Worm (Caenorhabditis elegans) whole organism, midembryonic: Measurements from ENCODE around the gene F35F10.14.
A peak's percentile ranks its signal among the peaks of the same experiment; 100 is the strongest.

Source experiments
- T22C8.4 ChIP-seq: fragments of 200-800 bp; sonication (Bioruptor generic); IDR thresholded peaks from 2 replicates; pipeline ENCODE4 v1.3.6; 2022; ENCODE audit warnings: missing genetic modification characterization, missing compliant biosample characterization
- cog-1 ChIP-seq: sonication (generic microtip); optimal IDR thresholded peaks from 2 replicates; lab custom pipeline; 2016; ENCODE audit warnings: missing genetic modification characterization, missing compliant biosample characterization
- flt-1 ChIP-seq: fragments of 200-800 bp; sonication (Bioruptor generic); IDR thresholded peaks from 2 replicates; pipeline ENCODE4 v1.3.6; 2022; ENCODE audit warnings: missing genetic modification characterization, missing compliant biosample characterization
- klf-2 ChIP-seq: fragments of 200-800 bp; sonication (Bioruptor generic); conservative IDR thresholded peaks from 2 replicates; pipeline ENCODE4 v1.3.6; 2022; ENCODE audit warnings: missing genetic modification reagents, missing genetic modification characterization, missing compliant biosample characterization
- med-1 ChIP-seq: sonication (generic microtip); optimal IDR thresholded peaks from 2 replicates; lab custom pipeline; 2017; ENCODE audit warnings: missing genetic modification characterization, mild to moderate bottlenecking, missing compliant biosample characterization, antibody characterized with exemption, missing genetic modification reagents; ENCODE audit not compliant: insufficient read depth
- ref-1 ChIP-seq: fragments of 200-800 bp; sonication (Bioruptor generic); conservative IDR thresholded peaks from 2 replicates; pipeline ENCODE4 v1.3.6; 2022; ENCODE audit warnings: missing genetic modification reagents, missing genetic modification characterization, missing compliant biosample characterization
- tab-1 ChIP-seq: fragments of 200-800 bp; sonication (Bioruptor generic); IDR thresholded peaks from 2 replicates; pipeline ENCODE4 v1.3.6; 2022; ENCODE audit warnings: missing genetic modification characterization, missing compliant biosample characterization
- ztf-23 ChIP-seq: fragments of 200-800 bp; sonication (Bioruptor generic); IDR thresholded peaks from 2 replicates; pipeline ENCODE4 v1.3.6; 2022; ENCODE audit warnings: missing genetic modification reagents, missing genetic modification characterization, missing compliant biosample characterization
- ztf-29 ChIP-seq: fragments of 200-800 bp; sonication (Bioruptor generic); IDR thresholded peaks from 2 replicates; pipeline ENCODE4 v1.3.6; 2022; ENCODE audit warnings: missing genetic modification reagents, missing genetic modification characterization, missing compliant biosample characterization

Gene F35F10.14

ce11 chrV:3295368-3295767 lies 24.5 kb downstream of the F35F10.14 start:
- TF ChIP-seq ref-1 (GFP tag; lab: Robert Waterston, UW) (no peak), T22C8.4 (GFP tag; lab: Robert Waterston, UW) (no peak), ztf-29 (no peak), cog-1 (tag; lab: Kevin White, UChicago) (no peak), flt-1 (GFP tag; lab: Robert Waterston, UW) (no peak)

ce11 chrV:3289267-3289666 lies 30.6 kb downstream of the F35F10.14 start, which contains the start of gene F35F10.6:
F35F10.6 (minus strand) TSS chrV:3289367.
- no peak for TF ChIP-seq flt-1 (GFP tag; lab: Robert Waterston, UW)
- no peak for TF ChIP-seq cog-1 (tag; lab: Kevin White, UChicago)
- TF ChIP-seq med-1, result no peak
- no peak for TF ChIP-seq klf-2
- no peak for TF ChIP-seq ztf-23 (GFP tag; lab: Robert Waterston, UW)
- no peak for TF ChIP-seq ref-1 (GFP tag; lab: Robert Waterston, UW)
- no peak for TF ChIP-seq T22C8.4 (GFP tag; lab: Robert Waterston, UW)
- TF ChIP-seq ztf-29, result no peak
- no peak for TF ChIP-seq tab-1 (GFP tag; lab: Robert Waterston, UW)

ce11 chrV:3288134-3288533 lies 31.8 kb downstream of the F35F10.14 start:
- TF ChIP-seq klf-2 (no peak), tab-1 (GFP tag; lab: Robert Waterston, UW) (no peak), ztf-29 (no peak), med-1 (no peak), ztf-23 (GFP tag; lab: Robert Waterston, UW) (no peak), T22C8.4 (GFP tag; lab: Robert Waterston, UW) (no peak), cog-1 (tag; lab: Kevin White, UChicago) (no peak), flt-1 (GFP tag; lab: Robert Waterston, UW) (no peak), ref-1 (GFP tag; lab: Robert Waterston, UW) (no peak)

ce11 chrV:3287330-3287729 lies 32.6 kb downstream of the F35F10.14 start, which contains the start of gene F35F10.7:
F35F10.7 (minus strand) TSS chrV:3287430.
- TF ChIP-seq ztf-23 (GFP tag; lab: Robert Waterston, UW) (no peak), ztf-29 (no peak), T22C8.4 (GFP tag; lab: Robert Waterston, UW) (no peak), klf-2 (no peak), flt-1 (GFP tag; lab: Robert Waterston, UW) (no peak), med-1 (no peak), tab-1 (GFP tag; lab: Robert Waterston, UW) (no peak), ref-1 (GFP tag; lab: Robert Waterston, UW) (no peak), cog-1 (tag; lab: Kevin White, UChicago) (no peak)

ce11 chrV:3284629-3285028 lies 35.3 kb downstream of the F35F10.14 start, which contains the start of gene F35F10.5:
F35F10.5 (plus strand) TSS chrV:3284929.
- no peak for TF ChIP-seq ref-1 (GFP tag; lab: Robert Waterston, UW)
- TF ChIP-seq ztf-23 (GFP tag; lab: Robert Waterston, UW), result 0 out of 2 replicates have a peak, but pooled peaks have one; percentile 25

- TF ChIP-seq cog-1 (tag; lab: Kevin White, UChicago), result no peak
- TF ChIP-seq tab-1 (GFP tag; lab: Robert Waterston, UW), result no peak
- TF ChIP-seq med-1, result no peak
- TF ChIP-seq ztf-29, result no peak
Observed at ce11 chrV:3282957-3283356, 36.9 kb downstream of the F35F10.14 start, which contains the start of gene str-64. str-64 (plus strand) TSS chrV:3283257.

ce11 chrV:3281523-3281922 lies 38.4 kb downstream of the F35F10.14 start, which contains the start of gene T28A11.25:
T28A11.25 (plus strand) TSS chrV:3281823.
- no peak for TF ChIP-seq tab-1 (GFP tag; lab: Robert Waterston, UW)
- no peak for TF ChIP-seq ztf-29
- no peak for TF ChIP-seq flt-1 (GFP tag; lab: Robert Waterston, UW)
- no peak for TF ChIP-seq cog-1 (tag; lab: Kevin White, UChicago)
- no peak for TF ChIP-seq ref-1 (GFP tag; lab: Robert Waterston, UW)
- TF ChIP-seq ztf-23 (GFP tag; lab: Robert Waterston, UW), result no peak
- TF ChIP-seq T22C8.4 (GFP tag; lab: Robert Waterston, UW), result no peak
- no peak for TF ChIP-seq klf-2
- TF ChIP-seq med-1, result no peak

ce11 chrV:3280009-3280408 lies 39.9 kb downstream of the F35F10.14 start, which contains the start of gene T28A11.2:
T28A11.2 (plus strand) TSS chrV:3280379.
- TF ChIP-seq cog-1 (tag; lab: Kevin White, UChicago) (no peak), ref-1 (GFP tag; lab: Robert Waterston, UW) (no peak), med-1 (no peak), klf-2 (no peak), flt-1 (GFP tag; lab: Robert Waterston, UW) (no peak), T22C8.4 (GFP tag; lab: Robert Waterston, UW) (no peak), tab-1 (GFP tag; lab: Robert Waterston, UW) (no peak), ztf-29 (no peak), ztf-23 (GFP tag; lab: Robert Waterston, UW) (no peak)

- TF ChIP-seq tab-1 (GFP tag; lab: Robert Waterston, UW) (no peak), cog-1 (tag; lab: Kevin White, UChicago) (no peak), ztf-23 (GFP tag; lab: Robert Waterston, UW) (no peak), ztf-29 (no peak), flt-1 (GFP tag; lab: Robert Waterston, UW) (no peak), med-1 (no peak), klf-2 (no peak), ref-1 (GFP tag; lab: Robert Waterston, UW) (no peak)
Observed at ce11 chrV:3279138-3279537, 40.8 kb downstream of the F35F10.14 start.

- TF ChIP-seq ztf-29 (no peak), tab-1 (GFP tag; lab: Robert Waterston, UW) (no peak), flt-1 (GFP tag; lab: Robert Waterston, UW) (no peak), ztf-23 (GFP tag; lab: Robert Waterston, UW) (no peak), ref-1 (GFP tag; lab: Robert Waterston, UW) (no peak), cog-1 (tag; lab: Kevin White, UChicago) (no peak), med-1 (no peak), klf-2 (no peak), T22C8.4 (GFP tag; lab: Robert Waterston, UW) (no peak)
Observed at ce11 chrV:3278101-3278639, 41.7 kb downstream of the F35F10.14 start, which contains the start of gene fbxa-64. fbxa-64 (minus strand) TSS chrV:3278151.
